Worm (Caenorhabditis elegans) whole organism, midembryonic: ENCODE data around the gene T16G12.8.

Source experiments
- T22C8.4 ChIP-seq: fragments of 200-800 bp; sonication (Bioruptor generic); IDR thresholded peaks from 2 replicates; pipeline ENCODE4 v1.3.6; 2022; ENCODE audit warnings: missing genetic modification characterization, missing compliant biosample characterization
- cog-1 ChIP-seq: sonication (generic microtip); optimal IDR thresholded peaks from 2 replicates; lab custom pipeline; 2016; ENCODE audit warnings: missing genetic modification characterization, missing compliant biosample characterization
- flt-1 ChIP-seq: fragments of 200-800 bp; sonication (Bioruptor generic); IDR thresholded peaks from 2 replicates; pipeline ENCODE4 v1.3.6; 2022; ENCODE audit warnings: missing genetic modification characterization, missing compliant biosample characterization
- klf-2 ChIP-seq: fragments of 200-800 bp; sonication (Bioruptor generic); conservative IDR thresholded peaks from 2 replicates; pipeline ENCODE4 v1.3.6; 2022; ENCODE audit warnings: missing genetic modification reagents, missing genetic modification characterization, missing compliant biosample characterization
- med-1 ChIP-seq: sonication (generic microtip); optimal IDR thresholded peaks from 2 replicates; lab custom pipeline; 2017; ENCODE audit warnings: missing genetic modification characterization, mild to moderate bottlenecking, missing compliant biosample characterization, antibody characterized with exemption, missing genetic modification reagents; ENCODE audit not compliant: insufficient read depth
- ref-1 ChIP-seq: fragments of 200-800 bp; sonication (Bioruptor generic); conservative IDR thresholded peaks from 2 replicates; pipeline ENCODE4 v1.3.6; 2022; ENCODE audit warnings: missing genetic modification reagents, missing genetic modification characterization, missing compliant biosample characterization
- tab-1 ChIP-seq: fragments of 200-800 bp; sonication (Bioruptor generic); IDR thresholded peaks from 2 replicates; pipeline ENCODE4 v1.3.6; 2022; ENCODE audit warnings: missing genetic modification characterization, missing compliant biosample characterization
- ztf-23 ChIP-seq: fragments of 200-800 bp; sonication (Bioruptor generic); IDR thresholded peaks from 2 replicates; pipeline ENCODE4 v1.3.6; 2022; ENCODE audit warnings: missing genetic modification reagents, missing genetic modification characterization, missing compliant biosample characterization
- ztf-29 ChIP-seq: fragments of 200-800 bp; sonication (Bioruptor generic); IDR thresholded peaks from 2 replicates; pipeline ENCODE4 v1.3.6; 2022; ENCODE audit warnings: missing genetic modification reagents, missing genetic modification characterization, missing compliant biosample characterization

The T16G12.8 gene

ce11 chrIII:10059002-10059401 lies at the start of gene T16G12.8:
Gene T16G12.8, plus strand, starts transcription at chrIII:10059302.
- TF ChIP-seq klf-2 (GFP tag; lab: Robert Waterston, UW), result no peak
- TF ChIP-seq tab-1 (GFP tag; lab: Robert Waterston, UW), result no peak
- no peak for TF ChIP-seq ztf-29 (GFP tag; lab: Robert Waterston, UW)
- no peak for TF ChIP-seq cog-1 (tag; lab: Kevin White, UChicago)
- TF ChIP-seq T22C8.4 (GFP tag; lab: Robert Waterston, UW), result no peak

- no peak for TF ChIP-seq cog-1 (tag; lab: Kevin White, UChicago)
- no peak for TF ChIP-seq ztf-23 (GFP tag; lab: Robert Waterston, UW)
- TF ChIP-seq ztf-29 (GFP tag; lab: Robert Waterston, UW), result no peak
These were observed 49.0 kb upstream of the T16G12.8 start, which contains the start of gene fbxa-155 for ce11 chrIII:10010117-10010516. Gene fbxa-155, minus strand, starts transcription at chrIII:10010217.

ce11 chrIII:10012136-10012535 lies 47.0 kb upstream of the T16G12.8 start, which contains the start of gene C05B5.16:
Gene C05B5.16, plus strand, starts transcription at chrIII:10012436.
- TF ChIP-seq med-1 (GFP tag; lab: Kevin White, UChicago), result no peak
- TF ChIP-seq flt-1 (GFP tag; lab: Robert Waterston, UW), result no peak
- no peak for TF ChIP-seq T22C8.4 (GFP tag; lab: Robert Waterston, UW)
- no peak for TF ChIP-seq ref-1 (GFP tag; lab: Robert Waterston, UW)
- TF ChIP-seq ztf-29 (GFP tag; lab: Robert Waterston, UW), result no peak
- TF ChIP-seq klf-2 (GFP tag; lab: Robert Waterston, UW), result no peak
- no peak for TF ChIP-seq ztf-23 (GFP tag; lab: Robert Waterston, UW)
- no peak for TF ChIP-seq cog-1 (tag; lab: Kevin White, UChicago)
- no peak for TF ChIP-seq tab-1 (GFP tag; lab: Robert Waterston, UW)

ce11 chrIII:10016413-10017051 lies 42.6 kb upstream of the T16G12.8 start, which contains the start of gene rgs-1:
Gene rgs-1, minus strand, starts transcription at chrIII:10016558.
- TF ChIP-seq cog-1 (tag; lab: Kevin White, UChicago), result no peak
- no peak for TF ChIP-seq T22C8.4 (GFP tag; lab: Robert Waterston, UW)
- 0 out of 2 replicates have a peak, but pooled peaks have one; percentile 26 for TF ChIP-seq flt-1 (GFP tag; lab: Robert Waterston, UW)

ce11 chrIII:10018007-10018406 lies 41.1 kb upstream of the T16G12.8 start:
- TF ChIP-seq med-1 (GFP tag; lab: Kevin White, UChicago) (no peak), ztf-29 (GFP tag; lab: Robert Waterston, UW) (no peak), ref-1 (GFP tag; lab: Robert Waterston, UW) (no peak), ztf-23 (GFP tag; lab: Robert Waterston, UW) (no peak), tab-1 (GFP tag; lab: Robert Waterston, UW) (no peak), cog-1 (tag; lab: Kevin White, UChicago) (no peak), T22C8.4 (GFP tag; lab: Robert Waterston, UW) (no peak), flt-1 (GFP tag; lab: Robert Waterston, UW) (no peak), klf-2 (GFP tag; lab: Robert Waterston, UW) (no peak)

ce11 chrIII:10023452-10023851 lies 35.6 kb upstream of the T16G12.8 start, which contains the start of gene ins-21:
Gene ins-21, plus strand, starts transcription at chrIII:10023752.
- TF ChIP-seq ztf-23 (GFP tag; lab: Robert Waterston, UW) (no peak), flt-1 (GFP tag; lab: Robert Waterston, UW) (no peak), ref-1 (GFP tag; lab: Robert Waterston, UW) (no peak)

ce11 chrIII:10025989-10026388 lies 33.1 kb upstream of the T16G12.8 start, which contains the start of gene ins-22:
Gene ins-22, plus strand, starts transcription at chrIII:10026289.
- TF ChIP-seq tab-1 (GFP tag; lab: Robert Waterston, UW) (no peak), med-1 (GFP tag; lab: Kevin White, UChicago) (no peak), klf-2 (GFP tag; lab: Robert Waterston, UW) (no peak), ref-1 (GFP tag; lab: Robert Waterston, UW) (no peak), ztf-23 (GFP tag; lab: Robert Waterston, UW) (no peak)

- TF ChIP-seq flt-1 (GFP tag; lab: Robert Waterston, UW) (no peak), klf-2 (GFP tag; lab: Robert Waterston, UW) (no peak), T22C8.4 (GFP tag; lab: Robert Waterston, UW) (no peak), ztf-29 (GFP tag; lab: Robert Waterston, UW) (no peak), tab-1 (GFP tag; lab: Robert Waterston, UW) (no peak), med-1 (GFP tag; lab: Kevin White, UChicago) (no peak), ref-1 (GFP tag; lab: Robert Waterston, UW) (no peak)
These were observed 31.2 kb upstream of the T16G12.8 start, which contains the start of gene ins-23 for ce11 chrIII:10027947-10028346. Gene ins-23, plus strand, starts transcription at chrIII:10028247.

ce11 chrIII:10030549-10030948 lies 28.6 kb upstream of the T16G12.8 start, which contains the start of gene M04D8.4:
Gene M04D8.4, minus strand, starts transcription at chrIII:10030649.
- TF ChIP-seq flt-1 (GFP tag; lab: Robert Waterston, UW) (no peak), cog-1 (tag; lab: Kevin White, UChicago) (no peak), tab-1 (GFP tag; lab: Robert Waterston, UW) (no peak), med-1 (GFP tag; lab: Kevin White, UChicago) (no peak), ztf-23 (GFP tag; lab: Robert Waterston, UW) (no peak), klf-2 (GFP tag; lab: Robert Waterston, UW) (no peak), ztf-29 (GFP tag; lab: Robert Waterston, UW) (no peak), T22C8.4 (GFP tag; lab: Robert Waterston, UW) (no peak), ref-1 (GFP tag; lab: Robert Waterston, UW) (no peak)
